Worm (Caenorhabditis elegans) whole organism, L2 larva: ENCODE measurements around the gene T10B5.10.

Source experiments
- C34F6.9 ChIP-seq: fragments of 150-350 bp; optimal IDR thresholded peaks from 2 replicates; lab custom pipeline; 2014; ENCODE audit warnings: missing biosample characterization, missing genetic modification characterization
- F13H6.1 ChIP-seq: sonication (generic microtip); optimal IDR thresholded peaks from 2 replicates; lab custom pipeline; 2016; ENCODE audit warnings: missing genetic modification characterization, missing compliant biosample characterization
- R02D3.7 ChIP-seq: fragments of 150-350 bp; optimal IDR thresholded peaks from 2 replicates; lab custom pipeline; 2014; ENCODE audit warnings: missing biosample characterization, missing genetic modification characterization
- Y55F3AM.14 ChIP-seq: fragments of 200-800 bp; sonication (Bioruptor generic); optimal IDR thresholded peaks from 2 replicates; lab custom pipeline; 2018; ENCODE audit warnings: mild to moderate bottlenecking, missing genetic modification characterization, missing compliant biosample characterization
- ZK546.5 ChIP-seq: sonication (generic microtip); optimal IDR thresholded peaks from 2 replicates; lab custom pipeline; 2017; ENCODE audit warnings: missing biosample characterization, missing genetic modification characterization
- alr-1 ChIP-seq: fragments of 150-350 bp; optimal IDR thresholded peaks from 2 replicates; lab custom pipeline; 2014; ENCODE audit warnings: missing biosample characterization, missing genetic modification characterization
- aly-2 ChIP-seq: fragments of 150-350 bp; optimal IDR thresholded peaks from 2 replicates; lab custom pipeline; 2014; ENCODE audit warnings: missing biosample characterization, missing genetic modification characterization
- ama-1 ChIP-seq: fragments of 150-350 bp; optimal IDR thresholded peaks from 2 replicates; lab custom pipeline; 2018; ENCODE audit warnings: inconsistent platforms
- blmp-1 ChIP-seq: sonication (generic microtip); optimal IDR thresholded peaks from 2 replicates; lab custom pipeline; 2017; ENCODE audit warnings: missing genetic modification characterization, mild to moderate bottlenecking, missing compliant biosample characterization, antibody characterized with exemption, moderate library complexity; ENCODE audit not compliant: insufficient read depth
- ceh-16 ChIP-seq: fragments of 150-350 bp; optimal IDR thresholded peaks from 2 replicates; lab custom pipeline; 2014; ENCODE audit warnings: missing biosample characterization, missing genetic modification characterization
- ceh-82 ChIP-seq: fragments of 150-350 bp; optimal IDR thresholded peaks from 2 replicates; lab custom pipeline; 2014; ENCODE audit warnings: missing biosample characterization, missing genetic modification characterization
- crh-2 ChIP-seq: sonication (generic microtip); optimal IDR thresholded peaks from 2 replicates; lab custom pipeline; 2017; ENCODE audit warnings: missing biosample characterization, missing genetic modification characterization
- dmd-4 ChIP-seq: sonication (generic microtip); optimal IDR thresholded peaks from 2 replicates; lab custom pipeline; 2017; ENCODE audit warnings: missing biosample characterization, missing genetic modification characterization
- egl-27 ChIP-seq: sonication (generic microtip); optimal IDR thresholded peaks from 3 replicates; lab custom pipeline; 2017; ENCODE audit warnings: missing biosample characterization, missing genetic modification reagents, missing genetic modification characterization
- elt-1 ChIP-seq: fragments of 150-350 bp; optimal IDR thresholded peaks from 2 replicates; lab custom pipeline; 2014; ENCODE audit warnings: missing biosample characterization, missing genetic modification characterization
- elt-3 ChIP-seq: sonication (generic microtip); optimal IDR thresholded peaks from 2 replicates; lab custom pipeline; 2017; ENCODE audit warnings: missing biosample characterization, missing genetic modification characterization
- fos-1 ChIP-seq: fragments of 150-350 bp; optimal IDR thresholded peaks from 2 replicates; lab custom pipeline; 2014; ENCODE audit warnings: missing biosample characterization, missing genetic modification characterization
- gmeb-1 ChIP-seq: fragments of 150-350 bp; optimal IDR thresholded peaks from 2 replicates; lab custom pipeline; 2014; ENCODE audit warnings: missing biosample characterization, missing genetic modification characterization
- lin-11 ChIP-seq: fragments of 150-350 bp; sonication (generic microtip); optimal IDR thresholded peaks from 2 replicates; lab custom pipeline; 2014; ENCODE audit warnings: missing biosample characterization, missing genetic modification characterization, inconsistent platforms, mixed read lengths
- lin-13 ChIP-seq: fragments of 150-350 bp; optimal IDR thresholded peaks from 2 replicates; lab custom pipeline; 2014; ENCODE audit warnings: missing biosample characterization, missing genetic modification reagents, missing genetic modification characterization
- lin-39 ChIP-seq: fragments of 150-350 bp; optimal IDR thresholded peaks from 2 replicates; lab custom pipeline; 2014; ENCODE audit warnings: missing biosample characterization, missing genetic modification reagents, missing genetic modification characterization
- lsy-2 ChIP-seq, 2 experiments: fragments of 150-350 bp in 1 of 2; sonication (generic microtip) in 1 of 2; optimal IDR thresholded peaks; 2 replicates each; lab custom pipeline; 2014 to 2017; ENCODE audit warnings: missing biosample characterization in 2 of 2, missing genetic modification characterization in 2 of 2
- mab-5 ChIP-seq: fragments of 150-350 bp; optimal IDR thresholded peaks from 2 replicates; lab custom pipeline; 2014; ENCODE audit warnings: missing biosample characterization, missing genetic modification characterization
- mbf-1 ChIP-seq: sonication (generic microtip); optimal IDR thresholded peaks from 2 replicates; lab custom pipeline; 2017; ENCODE audit warnings: missing biosample characterization, missing genetic modification characterization
- mdl-1 ChIP-seq, 2 experiments: fragments of 150-350 bp in 1 of 2; sonication (generic microtip) in 1 of 2; optimal IDR thresholded peaks; 2 replicates each; lab custom pipeline; 2017; ENCODE audit warnings: missing biosample characterization in 2 of 2, missing genetic modification characterization in 2 of 2
- nhr-10 ChIP-seq: sonication (generic microtip); optimal IDR thresholded peaks from 2 replicates; lab custom pipeline; 2017; ENCODE audit warnings: missing biosample characterization, missing genetic modification characterization
- nhr-11 ChIP-seq: fragments of 150-350 bp; optimal IDR thresholded peaks from 2 replicates; lab custom pipeline; 2014; ENCODE audit warnings: missing biosample characterization, missing genetic modification characterization
- nhr-12 ChIP-seq: fragments of 150-350 bp; optimal IDR thresholded peaks from 2 replicates; lab custom pipeline; 2014; ENCODE audit warnings: missing biosample characterization, missing genetic modification characterization
- nhr-129 ChIP-seq: fragments of 150-350 bp; optimal IDR thresholded peaks from 2 replicates; lab custom pipeline; 2014; ENCODE audit warnings: missing biosample characterization, missing genetic modification characterization
- nhr-21 ChIP-seq: fragments of 150-350 bp; optimal IDR thresholded peaks from 2 replicates; lab custom pipeline; 2014; ENCODE audit warnings: missing biosample characterization, missing genetic modification characterization
- nhr-23 ChIP-seq: fragments of 150-350 bp; optimal IDR thresholded peaks from 2 replicates; lab custom pipeline; 2014; ENCODE audit warnings: missing biosample characterization, missing genetic modification reagents, missing genetic modification characterization
- nhr-237 ChIP-seq: fragments of 150-350 bp; optimal IDR thresholded peaks from 2 replicates; lab custom pipeline; 2014; ENCODE audit warnings: missing biosample characterization, missing genetic modification characterization
- nhr-25 ChIP-seq: fragments of 150-350 bp; sonication (generic microtip); optimal IDR thresholded peaks from 3 replicates; lab custom pipeline; 2014; ENCODE audit warnings: missing biosample characterization, missing genetic modification characterization
- nhr-6 ChIP-seq: fragments of 150-350 bp; optimal IDR thresholded peaks from 2 replicates; lab custom pipeline; 2014; ENCODE audit warnings: missing biosample characterization, missing genetic modification characterization
- nhr-77 ChIP-seq: fragments of 150-350 bp; optimal IDR thresholded peaks from 2 replicates; lab custom pipeline; 2014; ENCODE audit warnings: missing biosample characterization, missing genetic modification characterization
- peb-1 ChIP-seq: fragments of 150-350 bp; optimal IDR thresholded peaks from 2 replicates; lab custom pipeline; 2014; ENCODE audit warnings: missing biosample characterization, missing genetic modification characterization
- sem-4 ChIP-seq: fragments of 150-350 bp; optimal IDR thresholded peaks from 2 replicates; lab custom pipeline; 2014; ENCODE audit warnings: missing biosample characterization, missing genetic modification reagents, missing genetic modification characterization
- skn-1 ChIP-seq: sonication (generic microtip); optimal IDR thresholded peaks from 2 replicates; lab custom pipeline; 2017; ENCODE audit warnings: missing biosample characterization, missing genetic modification characterization
- sma-3 ChIP-seq: sonication (generic microtip); optimal IDR thresholded peaks from 2 replicates; lab custom pipeline; 2016; ENCODE audit warnings: missing genetic modification reagents, missing genetic modification characterization, missing compliant biosample characterization
- sma-9 ChIP-seq, 2 experiments: fragments of 150-350 bp in 1 of 2; sonication (generic microtip) in 1 of 2; optimal IDR thresholded peaks; 2 replicates each; lab custom pipeline; 2014 to 2016; ENCODE audit warnings: missing genetic modification characterization in 2 of 2, mild to moderate bottlenecking in 1 of 2, missing biosample characterization in 1 of 2, missing compliant biosample characterization in 1 of 2, missing genetic modification reagents in 1 of 2, moderate library complexity in 1 of 2
- snpc-4 ChIP-seq: fragments of 150-350 bp; optimal IDR thresholded peaks from 2 replicates; lab custom pipeline; 2014; ENCODE audit warnings: missing biosample characterization, missing genetic modification characterization
- unc-39 ChIP-seq: fragments of 150-350 bp; optimal IDR thresholded peaks from 2 replicates; lab custom pipeline; 2014; ENCODE audit warnings: missing biosample characterization, missing genetic modification characterization
- unc-55 ChIP-seq: fragments of 150-350 bp; sonication (generic microtip); optimal IDR thresholded peaks from 3 replicates; lab custom pipeline; 2014; ENCODE audit warnings: missing biosample characterization, missing genetic modification reagents, missing genetic modification characterization
- unc-62 ChIP-seq: fragments of 150-350 bp; optimal IDR thresholded peaks from 2 replicates; lab custom pipeline; 2014; ENCODE audit warnings: missing biosample characterization, missing genetic modification reagents, missing genetic modification characterization
- zag-1 ChIP-seq: fragments of 150-350 bp; optimal IDR thresholded peaks from 2 replicates; lab custom pipeline; 2014; ENCODE audit warnings: missing biosample characterization, missing genetic modification characterization
- ztf-1 ChIP-seq: fragments of 200-800 bp; sonication (Bioruptor generic); conservative IDR thresholded peaks from 2 replicates; pipeline ENCODE4 v1.3.6; 2022; ENCODE audit warnings: missing genetic modification characterization, missing compliant biosample characterization
- ztf-11 ChIP-seq: sonication (generic microtip); optimal IDR thresholded peaks from 2 replicates; lab custom pipeline; 2017; ENCODE audit warnings: missing biosample characterization, missing genetic modification characterization
- ztf-4 ChIP-seq: fragments of 150-350 bp; optimal IDR thresholded peaks from 2 replicates; lab custom pipeline; 2014; ENCODE audit warnings: missing biosample characterization, missing genetic modification characterization

T10B5.10 gene

DNA sequence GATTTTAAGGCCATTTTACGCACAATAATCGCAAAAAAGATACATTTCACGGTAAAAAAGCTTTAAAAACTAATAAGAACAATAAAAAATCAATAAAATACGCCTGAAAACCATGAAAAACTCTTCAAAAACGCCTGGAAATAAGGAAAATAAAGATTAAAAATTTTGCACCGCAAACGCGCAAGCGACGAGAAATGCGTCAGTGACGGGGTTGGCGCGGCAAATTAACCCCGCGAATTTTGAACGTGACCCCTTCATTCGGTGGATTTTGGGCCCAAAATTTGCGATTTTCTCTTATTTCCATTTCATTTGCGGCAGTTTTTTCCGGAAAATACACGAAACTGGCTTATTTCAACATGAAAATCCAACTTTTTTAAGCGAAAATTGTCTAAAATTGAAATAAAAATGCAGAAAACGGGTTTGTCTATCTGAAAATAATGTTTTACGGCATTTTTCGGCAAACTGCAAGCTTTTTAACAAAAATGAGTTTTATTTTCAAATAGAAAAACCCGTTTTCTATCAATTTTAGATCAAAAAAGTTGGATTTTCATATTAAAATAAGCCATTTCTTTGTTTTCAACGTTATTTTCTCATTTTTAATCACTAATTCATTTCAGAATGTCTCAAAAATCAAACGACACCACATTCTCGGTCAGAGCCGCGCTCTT lies 12.7 kb upstream of the T10B5.10 start, which contains the start of gene knl-3:
Gene knl-3, plus strand, starts transcription at position 618 of the 668 bp plus-strand sequence.
- TF ChIP-seq ztf-11, result no peak
- TF ChIP-seq nhr-12 (tag; lab: Kevin White, UChicago), result no peak
- no peak for TF ChIP-seq nhr-237 (tag; lab: Kevin White, UChicago)
- peak; percentile 2 for TF ChIP-seq ZK546.5 (tag; lab: Kevin White, UChicago)
- TF ChIP-seq gmeb-1 (tag; lab: Kevin White, UChicago), result peak; percentile 97
- TF ChIP-seq nhr-23, result no peak
- TF ChIP-seq mbf-1 (tag; lab: Kevin White, UChicago), result no peak
- TF ChIP-seq nhr-10 (tag; lab: Kevin White, UChicago), result peak; percentile 70
- peak; percentile 85 for TF ChIP-seq nhr-21 (tag; lab: Kevin White, UChicago)
- peak; percentile 75 for TF ChIP-seq mab-5 (tag; lab: Kevin White, UChicago)
- no peak for TF ChIP-seq dmd-4 (tag; lab: Kevin White, UChicago)
- TF ChIP-seq sem-4, result peak; percentile 56
- TF ChIP-seq zag-1, result peak; percentile 32
- TF ChIP-seq crh-2 (tag; lab: Kevin White, UChicago), result peak; percentile 93
- no peak for TF ChIP-seq aly-2 (tag; lab: Kevin White, UChicago)
- peak; percentile 68 for TF ChIP-seq snpc-4
- TF ChIP-seq elt-1 (tag; lab: Kevin White, UChicago), result no peak
- no peak for TF ChIP-seq unc-62 (GFP tag; lab: Kevin White, UChicago)
- TF ChIP-seq ceh-82 (tag; lab: Kevin White, UChicago), result no peak
- no peak for TF ChIP-seq lin-39 (tag; lab: Kevin White, UChicago)
- no peak for TF ChIP-seq ztf-4 (tag; lab: Kevin White, UChicago)
- no peak for TF ChIP-seq peb-1
- TF ChIP-seq nhr-77 (tag; lab: Kevin White, UChicago), result no peak
- no peak for TF ChIP-seq alr-1 (tag; lab: Kevin White, UChicago)
- TF ChIP-seq Y55F3AM.14 (GFP tag; lab: Kevin White, UChicago), result peak; percentile 47
- TF ChIP-seq nhr-129 (tag; lab: Kevin White, UChicago), result peak; percentile 73
- TF ChIP-seq nhr-6 (tag; lab: Kevin White, UChicago), result peak; percentile 19
- TF ChIP-seq unc-39, result no peak
- TF ChIP-seq C34F6.9, result peak; percentile 93
- TF ChIP-seq nhr-25, result peak; percentile 89
- TF ChIP-seq skn-1, result no peak
- TF ChIP-seq elt-3, result no peak
- TF ChIP-seq F13H6.1 (tag; lab: Kevin White, UChicago), result peak; percentile 84
- no peak for TF ChIP-seq ama-1
- TF ChIP-seq egl-27 (tag; lab: Kevin White, UChicago), result peak; percentile 62
- peak; percentile 86 for TF ChIP-seq lin-13 (GFP tag; lab: Kevin White, UChicago)
- peak; percentile 63 for TF ChIP-seq fos-1 (tag; lab: Kevin White, UChicago)
- peak; percentile 83 for TF ChIP-seq sma-3
- no peak for TF ChIP-seq sma-9 (GFP tag; optimal IDR thresholded peaks at IDR 0.05; lab: Kevin White, UChicago)
- TF ChIP-seq sma-9 (tag; optimal IDR thresholded peaks at IDR 0.05; lab: Kevin White, UChicago), result no peak
- TF ChIP-seq R02D3.7, result peak; percentile 31
- peak; percentile 86 for TF ChIP-seq lin-11 (tag; lab: Kevin White, UChicago)
- no peak for TF ChIP-seq nhr-11
- TF ChIP-seq mdl-1 (tag; optimal IDR thresholded peaks at IDR 0.05; lab: Kevin White, UChicago), result peak in 1 of 2 experiments; percentile 41
- peak; percentile 92 for TF ChIP-seq unc-55 (GFP tag; lab: Kevin White, UChicago)
- TF ChIP-seq lsy-2 (tag; optimal IDR thresholded peaks at IDR 0.05; lab: Kevin White, UChicago), result peak; percentile 83 to 91
- peak; percentile 76 for TF ChIP-seq ceh-16 (tag; lab: Kevin White, UChicago)
- peak; percentile 47 for TF ChIP-seq blmp-1 (tag; lab: Kevin White, UChicago)
- no peak for TF ChIP-seq ztf-1 (GFP tag; lab: Robert Waterston, UW)
- TF ChIP-seq, all 48 proteins: peak for 26
